Worm (Caenorhabditis elegans): ENCODE measurements around the gene F28A10.7.
"Not testable (repeated sequence)": the region's sequence is repeated elsewhere in the genome, so short reads cannot be mapped to it uniquely, and the experiment has no call there.

Gene F28A10.7

DNA sequence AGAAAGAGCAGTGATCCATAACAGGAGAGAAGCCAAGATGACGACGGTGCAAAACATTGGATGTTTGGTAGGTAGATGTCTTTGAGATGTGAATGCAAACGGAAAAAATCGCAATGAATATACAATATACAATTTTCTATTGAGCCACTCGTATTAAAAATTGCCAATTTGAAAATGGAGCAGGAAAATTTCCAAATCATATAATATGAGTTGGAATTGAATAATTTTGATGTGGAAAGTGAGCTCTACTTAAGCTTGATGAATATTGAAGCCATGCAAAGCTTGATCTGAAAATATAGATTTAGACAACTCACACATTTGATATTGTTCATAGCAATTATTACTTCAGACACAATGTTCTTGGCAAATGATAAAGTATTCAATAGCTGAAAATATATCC, 7.1 kb downstream of the F28A10.7 start, which contains the start of gene F28A10.8:
TSS of gene F28A10.8 (minus strand) at position 101 of the 400 bp plus-strand sequence.
- TF ChIP-seq mab-5 (tag; optimal IDR thresholded peaks at IDR 0.05) (no peak), lsy-2 (tag; optimal IDR thresholded peaks at IDR 0.05) (no peak), alr-1 (tag; optimal IDR thresholded peaks at IDR 0.05) (no peak), nhr-77 (tag; optimal IDR thresholded peaks at IDR 0.05) (no peak), R02D3.7 (tag; optimal IDR thresholded peaks at IDR 0.05) (no peak), peb-1 (tag; optimal IDR thresholded peaks at IDR 0.05) (no peak), nhr-23 (tag; optimal IDR thresholded peaks at IDR 0.05) (no peak), unc-62 (GFP tag; optimal IDR thresholded peaks at IDR 0.05) (no peak)

- TF ChIP-seq nhr-21 (tag; optimal IDR thresholded peaks at IDR 0.05): no peak
- TF ChIP-seq mab-5 (tag; optimal IDR thresholded peaks at IDR 0.05): no peak
- TF ChIP-seq sma-3 (GFP tag; optimal IDR thresholded peaks at IDR 0.05): no peak
- TF ChIP-seq unc-62 (GFP tag; optimal IDR thresholded peaks at IDR 0.05): no peak
- no peak for TF ChIP-seq ztf-4 (tag; optimal IDR thresholded peaks at IDR 0.05)
- no peak for TF ChIP-seq gmeb-1 (tag; optimal IDR thresholded peaks at IDR 0.05)
- TF ChIP-seq sma-9 (GFP tag; optimal IDR thresholded peaks at IDR 0.05): no peak
- TF ChIP-seq sma-9 (tag; optimal IDR thresholded peaks at IDR 0.05): no peak
- no peak for TF ChIP-seq blmp-1 (tag; optimal IDR thresholded peaks at IDR 0.05; ENCODE audit: insufficient read depth)
- TF ChIP-seq fos-1 (tag; optimal IDR thresholded peaks at IDR 0.05): no peak
Observed at ce11 chrII:825521-825920, 20.0 kb downstream of the F28A10.7 start, which contains the start of gene F28A10.1. Gene F28A10.1, plus strand, starts transcription at chrII:825821.

ce11 chrII:823529-823928, 22.0 kb downstream of the F28A10.7 start, which contains the start of gene F46F5.10:
Gene F46F5.10, plus strand, starts transcription at chrII:823829.
- TF ChIP-seq nhr-11 (tag; optimal IDR thresholded peaks at IDR 0.05) (no peak), nhr-21 (tag; optimal IDR thresholded peaks at IDR 0.05) (no peak), ceh-16 (tag; optimal IDR thresholded peaks at IDR 0.05) (no peak), fos-1 (tag; optimal IDR thresholded peaks at IDR 0.05) (no peak), R02D3.7 (tag; optimal IDR thresholded peaks at IDR 0.05) (no peak)

ce11 chrII:822730-823129, 22.8 kb downstream of the F28A10.7 start, which contains the start of gene msrp-4:
Gene msrp-4, minus strand, starts transcription at chrII:822830.
- not testable (repeated sequence) for TF ChIP-seq sem-4 (tag; optimal IDR thresholded peaks at IDR 0.05); nhr-11 (tag; optimal IDR thresholded peaks at IDR 0.05); ama-1 (optimal IDR thresholded peaks at IDR 0.05)

DNA sequence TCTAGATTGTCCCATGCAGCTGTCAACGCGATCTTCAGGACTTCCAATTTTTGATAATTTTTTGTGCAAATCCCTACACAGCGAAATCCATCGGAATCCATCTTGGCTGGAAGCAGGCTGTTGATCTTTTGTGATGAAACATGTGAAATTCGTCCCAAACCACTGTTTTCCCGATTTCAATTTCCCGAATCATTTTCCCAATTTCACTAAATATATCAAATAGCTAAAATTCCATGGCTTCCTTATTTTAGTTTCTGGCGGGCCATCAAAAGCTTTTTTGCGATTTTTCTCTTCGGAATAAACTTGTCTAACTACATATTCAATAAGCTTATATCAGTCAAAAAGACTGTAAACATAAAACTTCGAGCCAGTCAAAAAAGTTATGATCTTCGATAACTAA, 24.0 kb downstream of the F28A10.7 start, which contains the start of gene F46F5.8:
TSS of gene F46F5.8 (minus strand) at position 101 of the 400 bp plus-strand sequence.
- no peak for TF ChIP-seq C34F6.9 (tag; optimal IDR thresholded peaks at IDR 0.05)
- no peak for TF ChIP-seq mab-5 (tag; optimal IDR thresholded peaks at IDR 0.05)

DNA sequence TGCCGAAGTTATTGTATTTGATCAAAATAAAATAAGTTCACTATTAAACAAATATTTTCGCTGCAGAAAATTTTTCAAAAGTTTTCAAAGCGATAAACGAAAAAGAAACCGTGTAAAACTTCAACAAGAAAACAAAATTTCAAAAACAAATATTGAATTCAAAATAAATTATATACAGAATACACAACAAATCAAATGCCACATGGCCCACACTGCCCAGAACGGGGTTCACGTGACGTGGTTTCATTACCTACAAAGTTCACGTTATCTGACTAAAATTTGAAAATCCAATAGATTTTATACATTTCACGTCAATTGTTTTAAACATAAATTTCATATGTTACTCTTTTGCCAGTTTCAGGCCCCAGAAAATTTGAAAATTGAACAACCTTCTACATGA, 25.0 kb downstream of the F28A10.7 start, which contains the start of gene F46F5.7:
TSS of gene F46F5.7 (minus strand) at position 101 of the 400 bp plus-strand sequence.
- no peak for TF ChIP-seq lin-39 (tag; optimal IDR thresholded peaks at IDR 0.05)
- TF ChIP-seq R02D3.7 (tag; optimal IDR thresholded peaks at IDR 0.05): no peak
- no peak for TF ChIP-seq unc-55 (GFP tag; optimal IDR thresholded peaks at IDR 0.05)
- no peak for TF ChIP-seq lin-11 (tag; optimal IDR thresholded peaks at IDR 0.05)
- no peak for TF ChIP-seq dmd-4 (tag; optimal IDR thresholded peaks at IDR 0.05)
- TF ChIP-seq unc-39 (tag; optimal IDR thresholded peaks at IDR 0.05): no peak
- no peak for TF ChIP-seq snpc-4 (tag; optimal IDR thresholded peaks at IDR 0.05)
- no peak for TF ChIP-seq ztf-11 (tag; optimal IDR thresholded peaks at IDR 0.05)
- TF ChIP-seq aly-2 (tag; optimal IDR thresholded peaks at IDR 0.05): no peak
- no peak for TF ChIP-seq zag-1 (tag; optimal IDR thresholded peaks at IDR 0.05)
- TF ChIP-seq mdl-1 (tag; optimal IDR thresholded peaks at IDR 0.05): no peak
- no peak for TF ChIP-seq ama-1 (optimal IDR thresholded peaks at IDR 0.05)
- no peak for TF ChIP-seq sma-3 (GFP tag; optimal IDR thresholded peaks at IDR 0.05)
- TF ChIP-seq nhr-12 (tag; optimal IDR thresholded peaks at IDR 0.05): no peak

DNA sequence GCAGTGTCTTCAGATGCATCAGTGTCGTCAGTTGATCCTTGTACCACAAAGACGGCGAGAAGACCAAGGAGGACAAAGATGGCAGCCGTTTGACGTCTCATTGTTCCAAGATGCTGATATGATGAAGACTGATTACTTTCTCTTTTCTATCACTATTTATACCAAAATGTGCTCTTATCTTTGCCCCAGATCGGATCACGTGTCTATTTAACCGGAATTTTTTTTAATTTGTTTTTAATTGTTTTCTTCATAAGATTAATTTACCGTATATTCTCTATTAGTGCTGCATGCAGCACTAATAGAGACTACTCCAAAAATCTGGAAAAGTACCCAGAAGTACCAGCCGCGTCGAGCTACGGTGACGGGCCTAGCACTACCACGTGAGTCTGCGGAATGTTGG, 30.8 kb downstream of the F28A10.7 start, which contains the start of gene msrp-3:
TSS of gene msrp-3 (minus strand) at position 101 of the 400 bp plus-strand sequence.
- TF ChIP-seq lsy-2 (tag; optimal IDR thresholded peaks at IDR 0.05) (no peak), peb-1 (tag; optimal IDR thresholded peaks at IDR 0.05) (no peak), blmp-1 (tag; optimal IDR thresholded peaks at IDR 0.05; ENCODE audit: insufficient read depth) (no peak), F13H6.1 (tag; optimal IDR thresholded peaks at IDR 0.05) (no peak), lin-13 (GFP tag; optimal IDR thresholded peaks at IDR 0.05) (no peak), nhr-25 (tag; optimal IDR thresholded peaks at IDR 0.05) (no peak), ama-1 (optimal IDR thresholded peaks at IDR 0.05) (no peak), unc-62 (GFP tag; optimal IDR thresholded peaks at IDR 0.05) (no peak), crh-2 (tag; optimal IDR thresholded peaks at IDR 0.05) (no peak), unc-55 (GFP tag; optimal IDR thresholded peaks at IDR 0.05) (no peak), ztf-11 (tag; optimal IDR thresholded peaks at IDR 0.05) (no peak), sem-4 (tag; optimal IDR thresholded peaks at IDR 0.05) (no peak), dmd-4 (tag; optimal IDR thresholded peaks at IDR 0.05) (no peak), aly-2 (tag; optimal IDR thresholded peaks at IDR 0.05) (no peak), nhr-11 (tag; optimal IDR thresholded peaks at IDR 0.05) (no peak), Y55F3AM.14 (GFP tag; optimal IDR thresholded peaks at IDR 0.05) (no peak), egl-27 (tag; optimal IDR thresholded peaks at IDR 0.05) (no peak), ceh-82 (tag; optimal IDR thresholded peaks at IDR 0.05) (no peak), sma-9 (GFP tag; optimal IDR thresholded peaks at IDR 0.05) (no peak), sma-9 (tag; optimal IDR thresholded peaks at IDR 0.05) (no peak), nhr-77 (tag; optimal IDR thresholded peaks at IDR 0.05) (no peak)
